Worm (Caenorhabditis elegans): ENCODE results near the gene rev-3.

Gene rev-3

DNA sequence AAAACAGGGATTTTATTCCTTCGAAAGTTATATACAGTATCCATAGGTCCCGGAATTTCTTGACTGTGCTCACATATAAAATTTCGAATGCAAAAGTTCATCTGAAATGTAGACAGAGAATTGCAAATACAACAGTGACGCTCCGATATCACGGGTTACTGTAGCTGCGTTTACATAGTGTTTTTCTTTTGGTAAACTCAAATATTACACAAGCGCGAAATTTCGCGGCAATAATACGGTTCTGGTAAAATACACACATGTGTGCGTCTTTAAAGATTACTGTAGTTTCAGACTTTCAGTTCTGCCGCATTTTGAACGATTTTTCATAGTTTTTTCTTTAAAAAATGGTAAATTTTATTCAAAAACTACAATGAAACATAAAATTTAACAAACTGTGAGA is at the start of gene rev-3:
rev-3 (minus strand) TSS at position 101 of the 400 bp plus-strand sequence.
- no peak for TF ChIP-seq unc-62 (GFP tag; optimal IDR thresholded peaks at IDR 0.05)

ce11 chrIII:5839598-5839997 is 49.1 kb upstream of the rev-3 start:
- TF ChIP-seq unc-62 (GFP tag; optimal IDR thresholded peaks at IDR 0.05), result no peak

DNA sequence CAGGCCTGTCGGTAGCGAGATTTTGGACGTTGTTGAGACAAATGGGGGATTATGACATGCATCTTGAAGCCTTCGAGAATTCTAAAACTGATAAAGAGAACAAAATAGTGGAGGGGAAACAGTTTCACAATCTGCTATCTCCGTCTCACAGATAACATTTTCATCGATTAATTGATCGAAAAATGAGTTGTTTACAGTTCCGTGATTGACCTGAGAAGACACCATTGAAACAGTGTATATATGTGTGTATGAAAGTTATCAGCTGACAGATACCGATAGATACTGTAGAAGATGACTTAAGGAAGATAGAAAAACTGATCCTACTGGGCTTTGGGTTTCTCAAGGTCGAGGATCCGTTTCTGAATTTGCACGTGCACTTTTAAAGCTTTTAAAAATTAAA is 48.7 kb upstream of the rev-3 start:
- TF ChIP-seq unc-62 (GFP tag; optimal IDR thresholded peaks at IDR 0.05), result no peak

- TF ChIP-seq unc-62 (GFP tag; optimal IDR thresholded peaks at IDR 0.05), result no peak
Observed at ce11 chrIII:5838159-5839046, 48.0 kb upstream of the rev-3 start.

DNA sequence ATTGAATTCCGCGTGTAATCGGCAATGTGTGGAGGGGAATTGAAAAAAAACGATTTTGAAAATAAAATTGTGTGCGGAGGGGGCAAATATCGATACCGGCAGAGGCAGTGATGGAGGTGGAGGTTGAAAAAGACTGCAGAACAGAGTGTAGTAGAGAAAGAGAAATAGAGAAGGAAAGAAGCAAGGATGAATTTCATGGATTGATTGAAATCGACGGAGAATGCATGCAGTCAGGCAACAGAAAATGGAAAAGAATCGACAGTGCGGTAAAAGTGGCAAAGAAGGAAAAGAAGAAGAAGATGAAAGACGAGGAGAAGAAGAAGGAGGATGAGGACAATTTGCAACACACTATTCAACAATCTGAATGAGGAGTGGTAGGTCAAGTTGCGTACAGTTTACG is 46.4 kb upstream of the rev-3 start, which contains the start of gene W04D12.1:
W04D12.1 (plus strand) TSS at position 111 of the 400 bp plus-strand sequence.
- TF ChIP-seq unc-62 (GFP tag; optimal IDR thresholded peaks at IDR 0.05), result no peak

ce11 chrIII:5836261-5836660 is 45.8 kb upstream of the rev-3 start:
- TF ChIP-seq unc-62 (GFP tag; optimal IDR thresholded peaks at IDR 0.05), result no peak

ce11 chrIII:5835163-5835871 is 44.9 kb upstream of the rev-3 start:
- no peak for TF ChIP-seq unc-62 (GFP tag; optimal IDR thresholded peaks at IDR 0.05)

DNA sequence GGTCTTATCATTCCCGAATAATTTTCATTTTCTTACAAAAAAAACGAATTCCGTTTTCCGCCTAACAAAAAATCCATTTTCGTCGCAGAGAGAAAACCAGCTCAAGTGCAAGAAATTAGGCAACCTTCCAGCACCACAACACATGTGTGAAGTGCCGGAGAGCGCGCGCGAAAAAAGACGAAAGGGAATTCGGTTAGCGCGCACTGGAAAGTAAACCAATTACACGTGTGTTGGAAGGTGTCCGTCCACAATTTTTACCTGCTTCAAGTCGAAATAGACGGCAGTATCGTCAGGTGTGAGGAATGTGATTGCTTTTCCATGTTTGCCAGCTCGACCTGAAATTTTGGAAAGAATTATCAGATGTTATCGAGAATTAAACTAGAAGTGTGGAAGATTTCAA is 44.2 kb upstream of the rev-3 start:
- no peak for TF ChIP-seq unc-62 (GFP tag; optimal IDR thresholded peaks at IDR 0.05)

DNA sequence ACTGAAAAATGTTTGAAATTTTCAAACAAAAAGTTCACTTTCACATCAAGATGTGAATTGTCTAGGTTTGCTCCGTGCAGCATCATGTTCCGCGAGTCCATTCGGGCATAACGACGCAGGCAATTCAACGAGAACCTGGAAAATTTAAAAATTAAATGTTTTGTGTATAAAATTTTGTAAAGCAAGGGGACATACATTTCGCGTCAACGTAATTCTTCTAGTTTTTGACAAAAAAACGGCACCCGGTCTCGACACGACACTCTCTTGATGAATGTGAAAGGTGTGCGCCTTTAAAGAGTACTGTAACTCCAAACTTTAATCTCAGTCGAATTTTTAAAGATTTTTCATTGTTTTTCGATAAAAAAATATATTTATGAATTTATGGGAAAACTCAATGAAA is 43.6 kb upstream of the rev-3 start, which contains the start of gene R12B2.6:
R12B2.6 (minus strand) TSS at position 101 of the 400 bp plus-strand sequence.
- no peak for TF ChIP-seq unc-62 (GFP tag; optimal IDR thresholded peaks at IDR 0.05)

DNA sequence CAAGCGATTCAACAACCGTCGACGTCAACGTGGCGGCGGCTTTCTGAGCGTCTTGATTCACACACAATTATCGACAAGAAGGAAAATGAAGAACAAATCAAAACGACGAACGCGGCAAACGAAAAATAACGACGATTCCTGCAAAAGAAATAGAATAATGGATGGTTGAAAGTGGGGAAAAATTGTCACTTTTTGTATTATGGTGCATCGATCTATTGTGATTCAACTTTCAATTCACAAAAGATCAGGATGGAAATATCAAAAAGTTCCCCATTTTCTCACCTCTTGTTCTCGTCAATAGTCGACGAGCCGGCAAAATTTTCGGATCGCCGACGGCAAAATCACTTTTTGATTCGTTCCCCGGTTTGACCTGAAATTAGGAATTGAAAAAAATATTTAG is 42.9 kb upstream of the rev-3 start, which contains the start of the genes R12B2.13 and mdt-15:
R12B2.13 (minus strand) TSS at position 101 of the 400 bp plus-strand sequence.
mdt-15 (minus strand) TSS at position 376 of the 400 bp plus-strand sequence.
- TF ChIP-seq unc-62 (GFP tag; optimal IDR thresholded peaks at IDR 0.05), result no peak

- no peak for TF ChIP-seq unc-62 (GFP tag; optimal IDR thresholded peaks at IDR 0.05)
Observed at ce11 chrIII:5832442-5832841, 42.0 kb upstream of the rev-3 start.

DNA sequence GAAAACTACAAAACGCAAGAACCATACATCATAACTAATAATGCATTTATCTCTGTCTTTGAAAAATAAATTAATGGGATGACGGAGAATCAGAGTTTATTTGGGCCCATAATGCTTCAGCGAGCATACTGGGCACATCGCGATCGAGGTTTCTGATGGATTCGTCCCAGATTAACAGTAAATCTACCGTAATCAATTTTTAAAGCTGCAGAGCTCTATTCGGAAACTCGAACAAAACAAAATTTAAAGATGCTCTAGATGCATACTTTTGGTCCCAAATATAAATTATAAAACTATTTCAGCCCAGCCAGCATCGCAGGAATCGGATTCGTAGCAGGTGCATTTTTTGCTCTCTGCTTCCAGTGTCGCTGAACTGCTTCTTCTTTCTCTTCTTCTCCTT is 37.6 kb upstream of the rev-3 start:
- TF ChIP-seq unc-62 (GFP tag; optimal IDR thresholded peaks at IDR 0.05), result no peak

DNA sequence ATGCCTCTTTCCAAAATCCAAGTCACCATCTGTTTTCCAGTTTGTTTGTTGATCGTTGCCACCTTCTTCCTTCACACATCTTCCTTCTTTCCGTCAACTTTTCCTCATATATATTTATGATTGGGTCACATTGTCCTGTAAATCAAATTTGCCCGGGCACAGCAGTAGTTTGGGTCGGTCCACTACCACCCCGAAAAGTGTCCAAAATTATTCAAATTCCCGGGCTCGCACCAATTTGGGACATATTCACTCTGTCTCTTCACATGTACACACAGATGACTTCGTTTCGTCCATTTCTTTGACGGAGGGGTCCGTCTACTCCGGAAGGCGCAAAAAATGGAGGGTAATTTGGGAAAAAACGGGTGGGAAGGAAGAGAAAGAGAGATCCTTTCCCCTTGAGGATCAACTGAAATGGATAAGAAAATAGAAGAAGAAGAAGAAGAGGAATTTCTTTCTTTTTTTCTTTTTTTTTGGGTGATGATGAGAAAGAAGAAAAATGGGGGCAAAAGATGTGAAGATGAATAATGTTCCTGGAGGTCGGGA is 36.5 kb upstream of the rev-3 start:
- TF ChIP-seq unc-62 (GFP tag; optimal IDR thresholded peaks at IDR 0.05), result no peak

DNA sequence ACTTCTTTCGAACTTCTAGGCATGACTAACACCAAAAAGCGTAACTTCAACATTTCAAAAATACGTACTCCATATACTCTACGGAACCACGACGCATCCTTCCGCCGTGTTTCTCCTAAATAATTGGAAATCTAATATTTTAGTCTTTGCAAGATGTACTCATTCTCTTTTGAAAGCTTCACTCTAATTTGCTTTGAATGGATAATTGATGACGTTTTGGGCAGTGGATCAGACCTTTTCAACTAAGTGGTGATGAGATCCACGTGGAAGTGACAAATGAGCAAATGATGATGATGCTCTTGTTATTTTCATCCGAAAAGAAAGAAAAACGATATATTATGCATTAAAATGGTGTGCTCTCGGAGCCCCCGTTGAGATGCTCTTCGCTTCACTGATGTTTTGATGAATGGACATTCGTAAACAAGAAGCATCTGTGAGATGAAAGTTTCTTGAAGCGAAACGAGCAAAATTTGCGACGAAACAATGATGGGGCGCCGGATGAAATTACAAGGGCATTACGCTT is 34.1 kb upstream of the rev-3 start:
- TF ChIP-seq unc-62 (GFP tag; optimal IDR thresholded peaks at IDR 0.05), result no peak

DNA sequence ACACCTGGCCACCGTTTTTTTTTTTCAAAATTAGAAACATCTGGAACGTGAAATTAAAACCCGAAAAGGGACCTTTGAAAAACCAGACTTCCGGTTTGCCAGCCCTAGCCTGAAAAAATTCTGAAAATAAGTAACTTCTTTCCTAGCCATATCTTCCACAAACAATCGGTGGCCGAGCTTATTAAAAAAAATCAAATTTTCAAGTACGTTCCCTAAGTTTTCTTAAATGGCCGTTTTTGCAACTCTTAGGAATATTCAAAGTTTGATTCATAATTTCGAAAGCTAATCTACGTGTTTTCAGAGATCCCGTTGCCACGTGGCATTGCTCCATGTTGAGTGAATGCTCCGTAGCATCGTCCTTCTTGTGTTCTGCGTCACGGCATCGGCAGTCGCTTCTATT is 33.2 kb upstream of the rev-3 start, which contains the start of gene R12B2.8:
R12B2.8 (plus strand) TSS at position 301 of the 400 bp plus-strand sequence.
- TF ChIP-seq unc-62 (GFP tag; optimal IDR thresholded peaks at IDR 0.05), result no peak

- TF ChIP-seq unc-62 (GFP tag; optimal IDR thresholded peaks at IDR 0.05), result no peak
Observed at ce11 chrIII:5822816-5823215, 32.4 kb upstream of the rev-3 start.

All from whole organism, dauer.